Worm (Caenorhabditis elegans): ENCODE results near the gene fbxc-55.

ce11 chrII:3208679-3209078, 38.7 kb upstream of the fbxc-55 start, which contains the start of gene sdz-35:
- TF ChIP-seq him-1 (tag; optimal IDR thresholded peaks at IDR 0.05) (no peak), W03F9.2 (tag; optimal IDR thresholded peaks at IDR 0.05) (no peak)
